Worm (Caenorhabditis elegans) whole organism, L4 larva: ENCODE results near the gene C45B2.2.

Experiments used
- T20F7.1 ChIP-seq: fragments of 200-800 bp; sonication (Bioruptor generic); optimal IDR thresholded peaks from 2 replicates; lab custom pipeline; 2018; ENCODE audit warnings: mild to moderate bottlenecking, missing genetic modification characterization, missing compliant biosample characterization
- daf-8 ChIP-seq: fragments of 200-800 bp; sonication (Bioruptor generic); IDR thresholded peaks from 2 replicates; pipeline ENCODE4 v1.3.6; 2022; ENCODE audit warnings: missing genetic modification characterization, missing compliant biosample characterization
- hif-1 ChIP-seq, 2 experiments: sonication (generic microtip); optimal IDR thresholded peaks; 2 replicates each; lab custom pipeline; 2016 to 2017; ENCODE audit warnings: missing compliant biosample characterization in 2 of 2, missing genetic modification characterization in 2 of 2, missing genetic modification reagents in 2 of 2, missing genotype in 2 of 2, mild to moderate bottlenecking in 1 of 2
- hlh-11 ChIP-seq: fragments of 200-800 bp; sonication (Bioruptor generic); optimal IDR thresholded peaks from 2 replicates; lab custom pipeline; 2018; ENCODE audit warnings: mild to moderate bottlenecking, missing genetic modification characterization, missing compliant biosample characterization
- hlh-30 ChIP-seq: sonication (generic microtip); optimal IDR thresholded peaks from 2 replicates; lab custom pipeline; 2017; ENCODE audit warnings: antibody characterized with exemption, mild to moderate bottlenecking, missing genetic modification characterization, missing compliant biosample characterization; ENCODE audit not compliant: insufficient read depth
- hmg-1.1 ChIP-seq: fragments of 200-800 bp; sonication (Bioruptor generic); IDR thresholded peaks from 2 replicates; pipeline ENCODE4 v1.3.6; 2022; ENCODE audit warnings: missing genetic modification reagents, missing genetic modification characterization, missing compliant biosample characterization
- lin-1 ChIP-seq: fragments of 200-800 bp; sonication (Bioruptor generic); IDR thresholded peaks from 2 replicates; pipeline ENCODE4 v1.3.6; 2022; ENCODE audit warnings: missing genetic modification reagents, missing genetic modification characterization, missing compliant biosample characterization
- lin-13 ChIP-seq: fragments of 150-350 bp; optimal IDR thresholded peaks from 2 replicates; lab custom pipeline; 2014; ENCODE audit warnings: missing biosample characterization, missing genetic modification reagents, missing genetic modification characterization
- madf-5 ChIP-seq, 2 experiments: fragments of 200-800 bp; sonication (Bioruptor generic); IDR thresholded peaks; 2 replicates each; pipeline ENCODE4 v1.3.6; 2022; ENCODE audit warnings: missing compliant biosample characterization in 2 of 2, missing genetic modification characterization in 2 of 2
- mep-1 ChIP-seq: fragments of 150-350 bp; sonication (generic microtip); optimal IDR thresholded peaks from 3 replicates; lab custom pipeline; 2014; ENCODE audit warnings: missing biosample characterization, missing genetic modification characterization
- mes-2 ChIP-seq: sonication (generic microtip); optimal IDR thresholded peaks from 2 replicates; lab custom pipeline; 2016; ENCODE audit warnings: missing genotype, mild to moderate bottlenecking, missing genetic modification characterization, missing compliant biosample characterization; ENCODE audit not compliant: poor library complexity, severe bottlenecking
- nhr-237 ChIP-seq: sonication (generic microtip); optimal IDR thresholded peaks from 2 replicates; lab custom pipeline; 2017; ENCODE audit warnings: missing biosample characterization, missing genetic modification characterization
- pha-4 ChIP-seq, 2 experiments: fragments of 150-350 bp in 1 of 2; fragments of 200-800 bp in 1 of 2; sonication (Bioruptor generic) in 1 of 2; IDR thresholded peaks in 1 of 2; optimal IDR thresholded peaks in 1 of 2; 2 replicates each; pipeline versions ENCODE4 v1.3.6 to Lab custom; 2014 to 2022; ENCODE audit warnings: missing genetic modification characterization in 2 of 2, missing genetic modification reagents in 2 of 2, missing biosample characterization in 1 of 2, missing compliant biosample characterization in 1 of 2
- rbr-2 ChIP-seq: sonication (generic microtip); optimal IDR thresholded peaks from 2 replicates; lab custom pipeline; 2016; ENCODE audit warnings: missing genotype, missing genetic modification characterization, missing compliant biosample characterization
- set-16 ChIP-seq: fragments of 200-800 bp; sonication (Bioruptor generic); IDR thresholded peaks from 2 replicates; pipeline ENCODE4 v1.3.6; 2022; ENCODE audit warnings: missing genetic modification reagents, missing genetic modification characterization, missing compliant biosample characterization
- tra-1 ChIP-seq: fragments of 200-800 bp; sonication (Bioruptor generic); IDR thresholded peaks from 2 replicates; pipeline ENCODE4 v1.3.6; 2022; ENCODE audit warnings: missing genetic modification reagents, missing genetic modification characterization, missing compliant biosample characterization
- unc-62 ChIP-seq, 3 experiments: fragments of 150-350 bp in 1 of 3; sonication (generic microtip); optimal IDR thresholded peaks in 2 of 3; peaks in 1 of 3; 1 replicate in 1 of 3; 2 replicates in 2 of 3; lab custom pipeline; 2014 to 2017; ENCODE audit warnings: missing biosample characterization in 3 of 3, missing genetic modification characterization in 3 of 3, missing genetic modification reagents in 3 of 3, missing genotype in 1 of 3
- ztf-11 ChIP-seq: fragments of 150-350 bp; optimal IDR thresholded peaks from 2 replicates; lab custom pipeline; 2014; ENCODE audit warnings: missing biosample characterization, missing genetic modification characterization

C45B2.2 gene

ce11 chrX:6134423-6134822, 49.9 kb downstream of the C45B2.2 start:
- no peak for TF ChIP-seq tra-1
- peak; percentile 15 for TF ChIP-seq hlh-11 (tag; lab: Kevin White, UChicago)
- TF ChIP-seq daf-8, result no peak
- TF ChIP-seq pha-4 (GFP tag; IDR thresholded peaks at IDR 0.05; lab: Robert Waterston, UW), result peak; percentile 15; the same call in 1 of the 2 replicates
- no peak for TF ChIP-seq pha-4 (tag; optimal IDR thresholded peaks at IDR 0.05; lab: Kevin White, UChicago)
- TF ChIP-seq ztf-11 (tag; lab: Kevin White, UChicago), result no peak
- no peak for TF ChIP-seq T20F7.1 (GFP tag; lab: Kevin White, UChicago)
- no peak for TF ChIP-seq nhr-237
- no peak for TF ChIP-seq lin-13 (GFP tag; lab: Kevin White, UChicago)
- no peak for TF ChIP-seq hif-1 (tag; optimal IDR thresholded peaks at IDR 0.05; lab: Kevin White, UChicago)
- no peak for TF ChIP-seq mes-2
- TF ChIP-seq rbr-2 (tag; lab: Kevin White, UChicago), result peak; percentile 56
- TF ChIP-seq lin-1 (GFP tag; lab: Robert Waterston, UW), result no peak
- TF ChIP-seq mep-1 (tag; lab: Kevin White, UChicago), result peak; percentile 16
- TF ChIP-seq set-16, result peak; percentile 83
- TF ChIP-seq unc-62 (GFP tag; optimal IDR thresholded peaks at IDR 0.05 in 1 of 2; lab: Kevin White, UChicago), result peak in 1 of 2 experiments; percentile 49
- TF ChIP-seq unc-62 (tag; optimal IDR thresholded peaks at IDR 0.05; lab: Kevin White, UChicago), result no peak
- peak; percentile 31; the same call in 1 of the 2 replicates for TF ChIP-seq hmg-1.1 (GFP tag; lab: Robert Waterston, UW)
- TF ChIP-seq madf-5 (GFP tag; IDR thresholded peaks at IDR 0.05; lab: Robert Waterston, UW), result no peak
- TF ChIP-seq hlh-30 (tag; lab: Kevin White, UChicago), result no peak
